Fruit fly (Drosophila melanogaster): ENCODE measurements around the gene CG5646.

Gene CG5646

dm6 chr3R:27607218-27607929 lies 46.3 kb upstream of the CG5646 start, which contains the start of the genes dsd and Tusp (continued):
- TF ChIP-seq zf30C (GFP tag; optimal IDR thresholded peaks at IDR 0.05) = no peak
- TF ChIP-seq nmo (GFP tag; optimal IDR thresholded peaks at IDR 0.05) = peak; percentile 79
- TF ChIP-seq CG14667 (GFP tag; IDR thresholded peaks at IDR 0.05) = peak; percentile 62
- peak; percentile 46; the same call in 2 of the 3 replicates for TF ChIP-seq Optix (GFP tag; IDR thresholded peaks at IDR 0.05)
- peak; percentile 50 for TF ChIP-seq trh (GFP tag; optimal IDR thresholded peaks at IDR 0.05)
- TF ChIP-seq sob (GFP tag; IDR thresholded peaks at IDR 0.05) = peak; percentile 88
- TF ChIP-seq CG10209 (GFP tag; optimal IDR thresholded peaks at IDR 0.05) = peak; percentile 79
- peak; percentile 77 for TF ChIP-seq CG10462 (GFP tag; optimal IDR thresholded peaks at IDR 0.05)
- TF ChIP-seq Oli (tag; optimal IDR thresholded peaks at IDR 0.05) = peak; percentile 64
- peak; percentile 22 for TF ChIP-seq Sry-β (GFP tag; optimal IDR thresholded peaks at IDR 0.05)
- TF ChIP-seq MBD-R2 (GFP tag; IDR thresholded peaks at IDR 0.05) = peak; percentile 88
- peak; percentile 71 for TF ChIP-seq CG8944 (GFP tag; optimal IDR thresholded peaks at IDR 0.05)
- peak; percentile 39 for TF ChIP-seq CG3995 (GFP tag; optimal IDR thresholded peaks at IDR 0.05)
- peak; percentile 75 for TF ChIP-seq Mrtf (GFP tag; IDR thresholded peaks at IDR 0.05)
- TF ChIP-seq fd3F (GFP tag; optimal IDR thresholded peaks at IDR 0.05) = peak; percentile 61
- peak; percentile 77 for TF ChIP-seq gem (tag; optimal IDR thresholded peaks at IDR 0.05)
- TF ChIP-seq repo (GFP tag; optimal IDR thresholded peaks at IDR 0.05) = peak; percentile 56
- TF ChIP-seq NFAT (GFP tag; IDR thresholded peaks at IDR 0.05) = peak; percentile 86
- TF ChIP-seq pb (GFP tag; optimal IDR thresholded peaks at IDR 0.05) = peak; percentile 37
- peak; percentile 76 for TF ChIP-seq CG7786 (GFP tag; optimal IDR thresholded peaks at IDR 0.05)
- TF ChIP-seq Med (GFP tag) = peak; percentile 97
- TF ChIP-seq CG4424 (GFP tag; optimal IDR thresholded peaks at IDR 0.05) = peak; percentile 78
- no peak for TF ChIP-seq Lim3 (GFP tag; IDR thresholded peaks at IDR 0.05)
- peak; percentile 63 for TF ChIP-seq CG18619 (GFP tag; optimal IDR thresholded peaks at IDR 0.05)
- peak; percentile 64; the same call in 2 of the 3 replicates for TF ChIP-seq tgo (GFP tag; IDR thresholded peaks at IDR 0.05)
- TF ChIP-seq ci (GFP tag; IDR thresholded peaks at IDR 0.05) = peak; percentile 81
- peak; percentile 91 for TF ChIP-seq CG10267 (tag; optimal IDR thresholded peaks at IDR 0.05)
- TF ChIP-seq Ptx1 (GFP tag; IDR thresholded peaks at IDR 0.05) = peak; percentile 84
- TF ChIP-seq jing (GFP tag; optimal IDR thresholded peaks at IDR 0.05) = no peak
- TF ChIP-seq TFAM (GFP tag; optimal IDR thresholded peaks at IDR 0.05) = no peak
- peak; percentile 64 for TF ChIP-seq PHDP (tag; optimal IDR thresholded peaks at IDR 0.05)
- TF ChIP-seq sqz (GFP tag; optimal IDR thresholded peaks at IDR 0.05) = peak; percentile 26
- TF ChIP-seq odd (GFP tag; optimal IDR thresholded peaks at IDR 0.05) = peak; percentile 32
- no peak for TF ChIP-seq CG7745 (tag; optimal IDR thresholded peaks at IDR 0.05)
- TF ChIP-seq CG17328 (GFP tag; IDR thresholded peaks at IDR 0.05) = peak; percentile 70
- peak; percentile 13 for TF ChIP-seq CG13894 (tag; optimal IDR thresholded peaks at IDR 0.05)
- peak; percentile 36 for TF ChIP-seq ATbp (GFP tag; optimal IDR thresholded peaks at IDR 0.05)
- TF ChIP-seq CG11247 (GFP tag; IDR thresholded peaks at IDR 0.05) = peak; percentile 86
- peak; percentile 48 for TF ChIP-seq CG5245 (GFP tag; optimal IDR thresholded peaks at IDR 0.05)
- peak; percentile 81 for TF ChIP-seq Chrac-16 (GFP tag; optimal IDR thresholded peaks at IDR 0.05)
- TF ChIP-seq Gsc (GFP tag; IDR thresholded peaks at IDR 0.05) = no peak
- TF ChIP-seq CoRest (tag; optimal IDR thresholded peaks at IDR 0.05) = peak; percentile 75
- no peak for TF ChIP-seq CG34376 (GFP tag; optimal IDR thresholded peaks at IDR 0.05)
- peak; percentile 14 for TF ChIP-seq HmgD (GFP tag; optimal IDR thresholded peaks at IDR 0.05)
- TF ChIP-seq CG16813 (GFP tag; IDR thresholded peaks at IDR 0.05; ENCODE audit: partially characterized antibody) = peak; percentile 59
- TF ChIP-seq Sry-δ (GFP tag; optimal IDR thresholded peaks at IDR 0.05) = peak; percentile 60
- peak; percentile 31 for TF ChIP-seq emc (GFP tag; optimal IDR thresholded peaks at IDR 0.05)
- TF ChIP-seq CG2120 (GFP tag; optimal IDR thresholded peaks at IDR 0.05) = peak; percentile 86
- no peak for TF ChIP-seq eyg (GFP tag; optimal IDR thresholded peaks at IDR 0.05)
- TF ChIP-seq CG6654 (GFP tag; optimal IDR thresholded peaks at IDR 0.05) = peak; percentile 10

Measured in whole organism, embryonic.